Worm (Caenorhabditis elegans): Measurements from ENCODE around the gene W08F4.12.

ce11 chrII:580189-580643 is 4.0 kb downstream of the W08F4.12 start, which contains the start of the genes cdc-37 and W08F4.3:
- TF ChIP-seq dve-1 (tag; optimal IDR thresholded peaks at IDR 0.05) = no peak
- TF ChIP-seq nfya-1 (tag; optimal IDR thresholded peaks at IDR 0.05) = no peak
- no peak for TF ChIP-seq nhr-11 (tag; optimal IDR thresholded peaks at IDR 0.05)
- TF ChIP-seq elt-2 (tag; optimal IDR thresholded peaks at IDR 0.05) = no peak
- TF ChIP-seq T23F11.4 (GFP tag; optimal IDR thresholded peaks at IDR 0.05) = no peak
